Worm (Caenorhabditis elegans) whole organism, L1 larva: ENCODE results near the gene mpz-6.

Experiments
- ama-1 ChIP-seq: fragments of 150-350 bp; optimal IDR thresholded peaks from 2 replicates; lab custom pipeline; 2014
- blmp-1 ChIP-seq: fragments of 150-350 bp; optimal IDR thresholded peaks from 2 replicates; lab custom pipeline; 2014; ENCODE audit warnings: missing biosample characterization, missing genetic modification characterization
- elt-2 ChIP-seq: sonication (generic microtip); optimal IDR thresholded peaks from 2 replicates; lab custom pipeline; 2016; ENCODE audit warnings: missing genetic modification characterization, mild to moderate bottlenecking, inconsistent platforms, missing compliant biosample characterization, missing genetic modification reagents
- fos-1 ChIP-seq: fragments of 150-350 bp; optimal IDR thresholded peaks from 2 replicates; lab custom pipeline; 2014; ENCODE audit warnings: missing biosample characterization, missing genetic modification characterization
- lsy-2 ChIP-seq, 2 experiments: fragments of 150-350 bp; optimal IDR thresholded peaks; 2 replicates each; lab custom pipeline; 2014; ENCODE audit warnings: missing biosample characterization in 2 of 2, missing genetic modification characterization in 2 of 2
- nhr-12 ChIP-seq: sonication (generic microtip); optimal IDR thresholded peaks from 2 replicates; lab custom pipeline; 2017; ENCODE audit warnings: missing biosample characterization, missing genetic modification characterization
- nhr-20 ChIP-seq: sonication (generic microtip); optimal IDR thresholded peaks from 2 replicates; lab custom pipeline; 2016; ENCODE audit warnings: mild to moderate bottlenecking, missing genetic modification characterization, missing compliant biosample characterization
- nhr-237 ChIP-seq: fragments of 150-350 bp; optimal IDR thresholded peaks from 2 replicates; lab custom pipeline; 2014; ENCODE audit warnings: missing biosample characterization, missing genetic modification characterization
- nhr-28 ChIP-seq: fragments of 150-350 bp; optimal IDR thresholded peaks from 2 replicates; lab custom pipeline; 2014; ENCODE audit warnings: missing biosample characterization, missing genetic modification characterization
- nhr-76 ChIP-seq: sonication (generic microtip); optimal IDR thresholded peaks from 2 replicates; lab custom pipeline; 2017; ENCODE audit warnings: missing biosample characterization, missing genetic modification characterization
- ztf-4 ChIP-seq: fragments of 150-350 bp; optimal IDR thresholded peaks from 2 replicates; lab custom pipeline; 2014; ENCODE audit warnings: missing biosample characterization, missing genetic modification characterization

DNA sequence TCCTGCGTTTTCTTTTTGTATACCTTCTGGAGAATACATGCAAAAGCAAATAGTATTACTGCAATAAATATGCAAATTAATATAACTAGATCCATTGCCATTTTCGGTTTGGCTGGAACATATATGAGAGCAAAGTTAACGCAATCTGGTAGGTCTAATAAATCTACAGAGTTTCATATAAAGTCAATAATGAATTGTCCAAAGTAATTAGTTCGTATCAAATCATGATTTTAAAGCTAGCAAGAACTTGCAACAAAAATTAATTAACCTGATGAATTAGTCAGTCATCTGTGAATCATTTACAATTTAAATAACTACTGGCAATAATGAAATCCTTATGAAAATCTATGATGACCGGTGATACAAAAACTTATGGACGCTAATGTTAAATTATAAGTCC, 38.4 kb upstream of the mpz-6 start, which contains the start of gene R09D1.13:
- TF ChIP-seq nhr-237 (no peak), fos-1 (no peak), ztf-4 (tag; lab: Kevin White, UChicago) (no peak), elt-2 (tag; lab: Kevin White, UChicago) (no peak), nhr-20 (no peak), nhr-12 (tag; lab: Kevin White, UChicago) (no peak), nhr-28 (tag; lab: Kevin White, UChicago) (no peak), nhr-76 (tag; lab: Kevin White, UChicago) (no peak), lsy-2 (tag; optimal IDR thresholded peaks at IDR 0.05; lab: Kevin White, UChicago) (no peak), ama-1 (lab: Kevin White, UChicago) (no peak), blmp-1 (tag; lab: Kevin White, UChicago) (no peak)
